Worm (Caenorhabditis elegans): ENCODE measurements around the gene ZK287.4.

ZK287.4 gene

DNA sequence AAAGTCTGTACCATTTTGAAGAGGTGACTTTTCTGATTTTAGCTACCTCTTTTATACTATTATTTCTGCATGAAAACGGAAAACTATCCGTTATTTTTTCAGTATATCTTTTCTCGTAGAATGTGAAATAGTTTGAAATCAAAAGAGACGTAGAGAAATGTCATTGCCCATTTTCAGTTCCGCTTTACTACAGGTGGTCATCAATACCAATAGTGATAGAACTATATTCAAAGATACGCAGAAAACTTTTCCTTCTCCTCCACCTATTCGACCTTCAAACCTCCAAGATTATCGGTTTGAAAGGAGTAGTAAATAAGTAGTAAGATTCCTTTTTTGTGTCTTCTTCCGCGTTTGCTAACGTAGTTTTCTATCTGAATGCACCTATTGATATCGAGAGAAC is 52.1 kb downstream of the ZK287.4 start, which contains the start of gene col-147:
Gene col-147, minus strand, starts transcription at position 26 of the 400 bp plus-strand sequence.
- TF ChIP-seq ama-1 (optimal IDR thresholded peaks at IDR 0.05) (no peak), elt-3 (tag; optimal IDR thresholded peaks at IDR 0.05) (peak in 5 of 6 experiments; percentile 10 to 93 (median 74)), snu-23 (GFP tag; optimal IDR thresholded peaks at IDR 0.05) (peak; percentile 70), fkh-4 (tag; optimal IDR thresholded peaks at IDR 0.05; ENCODE audit: borderline replicate concordance) (no peak), efl-3 (GFP tag; optimal IDR thresholded peaks at IDR 0.05) (no peak), tbx-2 (tag; optimal IDR thresholded peaks at IDR 0.05) (peak; percentile 22), efl-1 (optimal IDR thresholded peaks at IDR 0.05) (peak in 1 of 2 experiments; percentile 2), efl-1 (GFP tag; optimal IDR thresholded peaks at IDR 0.05 in 1 of 2) (no peak), blmp-1 (tag; optimal IDR thresholded peaks at IDR 0.05) (peak; percentile 66), lin-14 (GFP tag; optimal IDR thresholded peaks at IDR 0.05) (peak; percentile 88), irx-1 (tag; optimal IDR thresholded peaks at IDR 0.05) (peak; percentile 3), pqm-1 (tag; optimal IDR thresholded peaks at IDR 0.05) (no peak), nhr-19 (GFP tag; conservative IDR thresholded peaks at IDR 0.05) (peak; percentile 30), nhr-90 (tag; optimal IDR thresholded peaks at IDR 0.05; ENCODE audit: poor library complexity) (peak; percentile 48), mep-1 (tag; optimal IDR thresholded peaks at IDR 0.05) (peak; percentile 39), lin-35 (GFP tag; optimal IDR thresholded peaks at IDR 0.05) (peak in 1 of 2 experiments; percentile 43), nhr-85 (tag) (peak; percentile 91), nhr-20 (tag; optimal IDR thresholded peaks at IDR 0.05) (peak; percentile 70), fos-1 (tag; optimal IDR thresholded peaks at IDR 0.05) (peak; percentile 1), nhr-71 (tag; optimal IDR thresholded peaks at IDR 0.05) (peak; percentile 47), hlh-17 (GFP tag; optimal IDR thresholded peaks at IDR 0.05; ENCODE audit: borderline replicate concordance) (no peak)

DNA sequence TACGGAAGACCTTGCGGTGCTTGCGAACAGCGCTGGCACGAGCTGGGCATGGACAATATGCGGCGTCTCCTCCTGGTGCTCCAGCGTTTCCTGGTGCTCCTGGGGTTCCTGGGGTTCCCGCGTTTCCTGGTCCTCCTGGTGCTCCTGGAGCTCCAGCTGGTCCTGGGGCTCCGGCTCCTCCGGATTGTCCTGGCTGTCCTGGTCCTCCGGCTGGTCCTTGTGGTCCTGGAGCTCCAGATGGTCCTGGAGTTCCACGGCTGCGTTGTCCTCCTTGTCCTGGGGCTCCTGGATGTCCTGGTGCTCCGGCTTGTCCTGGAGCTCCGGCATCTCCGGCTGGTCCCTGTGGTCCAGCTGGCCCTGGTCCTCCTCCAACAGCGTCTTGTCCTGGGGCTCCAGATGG is 53.1 kb downstream of the ZK287.4 start:
- no peak for TF ChIP-seq pax-3 (tag; optimal IDR thresholded peaks at IDR 0.05)
- no peak for TF ChIP-seq elt-3 (tag; optimal IDR thresholded peaks at IDR 0.05)
- no peak for TF ChIP-seq nhr-77 (tag; optimal IDR thresholded peaks at IDR 0.05)
- TF ChIP-seq alr-1 (tag; optimal IDR thresholded peaks at IDR 0.05; ENCODE audit: borderline replicate concordance), result no peak
- TF ChIP-seq hlh-17 (GFP tag; optimal IDR thresholded peaks at IDR 0.05; ENCODE audit: borderline replicate concordance), result no peak
- TF ChIP-seq pqm-1 (tag; optimal IDR thresholded peaks at IDR 0.05), result no peak
- no peak for TF ChIP-seq skn-1 (tag; optimal IDR thresholded peaks at IDR 0.05)

ce11 chrV:9630944-9631343 is 54.5 kb downstream of the ZK287.4 start, which contains the start of gene T06E4.5:
Gene T06E4.5 (plus strand): TSS chrV:9631244.
- no peak for TF ChIP-seq zag-1 (tag; optimal IDR thresholded peaks at IDR 0.05)
- TF ChIP-seq elt-2 (tag; optimal IDR thresholded peaks at IDR 0.05), result no peak
- no peak for TF ChIP-seq rnt-1 (tag; optimal IDR thresholded peaks at IDR 0.05)
- TF ChIP-seq unc-86 (tag; optimal IDR thresholded peaks at IDR 0.05), result no peak
- TF ChIP-seq dpl-1 (GFP tag; optimal IDR thresholded peaks at IDR 0.05), result no peak
- TF ChIP-seq hpl-2 (GFP tag; optimal IDR thresholded peaks at IDR 0.05), result no peak
- TF ChIP-seq efl-1 (optimal IDR thresholded peaks at IDR 0.05), result no peak
- TF ChIP-seq efl-1 (GFP tag; optimal IDR thresholded peaks at IDR 0.05 in 1 of 2), result no peak
- TF ChIP-seq unc-62 (GFP tag; optimal IDR thresholded peaks at IDR 0.05), result no peak
- no peak for TF ChIP-seq ces-1 (GFP tag; optimal IDR thresholded peaks at IDR 0.05)
- TF ChIP-seq nhr-19 (GFP tag; conservative IDR thresholded peaks at IDR 0.05), result no peak
- no peak for TF ChIP-seq fkh-10 (GFP tag; optimal IDR thresholded peaks at IDR 0.05)
- TF ChIP-seq tlp-1 (tag; optimal IDR thresholded peaks at IDR 0.05), result no peak
- no peak for TF ChIP-seq sup-37 (GFP tag; optimal IDR thresholded peaks at IDR 0.05)
- TF ChIP-seq hlh-17 (GFP tag; optimal IDR thresholded peaks at IDR 0.05; ENCODE audit: borderline replicate concordance), result no peak
- no peak for TF ChIP-seq snu-23 (GFP tag; optimal IDR thresholded peaks at IDR 0.05)
- no peak for TF ChIP-seq pqm-1 (tag; optimal IDR thresholded peaks at IDR 0.05)
- TF ChIP-seq ceh-88 (GFP tag; IDR thresholded peaks at IDR 0.05), result no peak

DNA sequence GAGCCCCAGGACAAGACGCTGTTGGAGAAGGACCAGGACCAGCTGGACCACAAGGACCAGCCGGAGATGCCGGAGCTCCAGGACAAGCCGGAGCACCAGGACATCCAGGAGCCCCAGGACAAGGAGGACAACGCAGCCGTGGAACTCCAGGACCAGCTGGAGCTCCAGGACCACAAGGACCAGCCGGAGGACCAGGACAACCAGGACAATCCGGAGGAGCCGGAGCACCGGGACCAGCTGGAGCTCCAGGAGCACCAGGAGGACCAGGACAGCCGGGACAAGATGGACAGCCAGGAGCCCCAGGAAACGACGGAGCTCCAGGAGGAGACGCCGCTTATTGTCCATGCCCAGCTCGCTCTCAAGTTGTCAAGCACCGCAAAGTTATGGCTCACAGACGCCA is 54.9 kb downstream of the ZK287.4 start:
- no peak for TF ChIP-seq alr-1 (tag; optimal IDR thresholded peaks at IDR 0.05; ENCODE audit: borderline replicate concordance)
- no peak for TF ChIP-seq efl-1 (optimal IDR thresholded peaks at IDR 0.05)
- no peak for TF ChIP-seq efl-1 (GFP tag; optimal IDR thresholded peaks at IDR 0.05 in 1 of 2)
- no peak for TF ChIP-seq nhr-77 (tag; optimal IDR thresholded peaks at IDR 0.05)
- TF ChIP-seq unc-62 (GFP tag; optimal IDR thresholded peaks at IDR 0.05), result no peak
- TF ChIP-seq lir-3 (tag; optimal IDR thresholded peaks at IDR 0.05; ENCODE audit: poor library complexity), result no peak
- no peak for TF ChIP-seq lin-39 (tag; optimal IDR thresholded peaks at IDR 0.05)
- TF ChIP-seq lin-15B (tag; optimal IDR thresholded peaks at IDR 0.05), result no peak
- TF ChIP-seq sptf-1 (tag; optimal IDR thresholded peaks at IDR 0.05), result no peak
- no peak for TF ChIP-seq ets-5 (GFP tag; IDR thresholded peaks at IDR 0.05)
- TF ChIP-seq mef-2 (tag; optimal IDR thresholded peaks at IDR 0.05), result no peak
